Fruit fly (Drosophila melanogaster): ENCODE measurements around the gene CAH2.

Gene CAH2

DNA sequence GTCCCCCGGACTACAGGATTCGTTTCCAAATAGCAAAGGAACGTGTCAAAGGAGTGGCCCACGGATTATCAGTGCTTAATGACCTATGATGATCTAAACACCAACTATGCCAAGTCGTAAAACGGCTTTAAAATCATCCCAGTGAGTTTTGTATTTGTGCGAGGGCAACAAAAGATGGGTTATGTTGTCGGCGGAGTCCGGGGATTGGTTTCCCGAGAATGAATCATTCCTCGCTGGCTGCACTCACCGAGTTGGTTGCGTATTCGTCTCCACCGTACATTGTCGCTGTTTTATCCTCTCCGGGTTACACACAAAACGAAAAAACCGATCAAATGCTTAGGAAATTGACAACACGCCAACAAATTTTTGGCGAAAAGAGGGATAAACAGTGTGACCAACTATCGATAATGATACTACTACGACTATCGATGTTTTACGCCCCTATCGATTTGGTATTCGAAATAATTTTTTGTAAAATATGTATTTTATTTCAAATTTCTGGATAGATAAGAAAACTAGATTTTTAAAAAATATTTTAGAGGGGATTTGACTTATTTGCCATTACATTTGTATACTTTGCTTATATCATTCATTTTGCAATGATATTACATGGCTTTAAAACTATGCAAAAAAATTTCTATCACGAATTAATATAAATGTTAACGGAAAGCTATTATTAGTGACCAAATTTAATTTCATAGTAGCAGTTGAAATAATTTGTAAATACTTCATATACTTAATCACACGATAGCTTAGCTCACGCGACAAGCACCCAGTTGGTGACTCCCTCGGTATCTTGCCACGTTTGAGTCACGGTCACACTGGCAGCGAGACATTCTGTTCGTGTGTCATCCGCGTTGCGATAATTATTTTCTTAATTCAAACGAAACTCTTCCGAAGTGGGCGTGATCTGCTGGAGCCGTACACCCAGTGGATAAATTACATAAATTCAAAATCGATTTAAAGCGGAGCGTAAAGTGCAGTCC is 31.4 kb upstream of the CAH2 start, which contains the start of the genes eIF3l and Nrx-IV (continued):
- TF ChIP-seq CG2116 (GFP tag; optimal IDR thresholded peaks at IDR 0.05) (peak; percentile 47), z (GFP tag; IDR thresholded peaks at IDR 0.05) (no peak), CG6683 (GFP tag; optimal IDR thresholded peaks at IDR 0.05) (no peak), CG1233 (GFP tag; optimal IDR thresholded peaks at IDR 0.05) (no peak), CG9437 (GFP tag; optimal IDR thresholded peaks at IDR 0.05) (peak; percentile 30), Eip74EF (GFP tag; optimal IDR thresholded peaks at IDR 0.05) (no peak), CG7839 (tag; optimal IDR thresholded peaks at IDR 0.05) (no peak), abd-A (tag; optimal IDR thresholded peaks at IDR 0.05) (no peak), Bgb (GFP tag; IDR thresholded peaks at IDR 0.05; ENCODE audit: partially characterized antibody) (peak; percentile 40; the same call in 1 of the 2 replicates), stwl (tag; optimal IDR thresholded peaks at IDR 0.05) (peak; percentile 35), CG4360 (GFP tag; IDR thresholded peaks at IDR 0.05) (0 out of 2 replicates have a peak, but pooled peaks have one; percentile 6), zfh2 (GFP tag; optimal IDR thresholded peaks at IDR 0.05) (no peak), HLHmδ (GFP tag; optimal IDR thresholded peaks at IDR 0.05) (peak; percentile 39), Hr39 (optimal IDR thresholded peaks at IDR 0.05) (no peak), cas (GFP tag; IDR thresholded peaks at IDR 0.05) (no peak), CG11504 (tag; optimal IDR thresholded peaks at IDR 0.05) (no peak), p53 (GFP tag; optimal IDR thresholded peaks at IDR 0.05) (no peak), emc (GFP tag; optimal IDR thresholded peaks at IDR 0.05) (no peak), inv (GFP tag; IDR thresholded peaks at IDR 0.05; ENCODE audit: partially characterized antibody) (peak; percentile 72), pfk (GFP tag; optimal IDR thresholded peaks at IDR 0.05) (no peak), Hr78 (GFP tag; optimal IDR thresholded peaks at IDR 0.05) (no peak), Awh (GFP tag; IDR thresholded peaks at IDR 0.05) (no peak), h (optimal IDR thresholded peaks at IDR 0.05) (no peak), lab (GFP tag; optimal IDR thresholded peaks at IDR 0.05) (no peak), Dll (GFP tag; IDR thresholded peaks at IDR 0.05; ENCODE audit: partially characterized antibody) (peak; percentile 83), CG17612 (GFP tag; IDR thresholded peaks at IDR 0.05) (no peak), Lpt (GFP tag; optimal IDR thresholded peaks at IDR 0.05) (no peak), dpn (GFP tag; optimal IDR thresholded peaks at IDR 0.05) (no peak), Tbp (GFP tag; optimal IDR thresholded peaks at IDR 0.05) (no peak), CG7963 (GFP tag; IDR thresholded peaks at IDR 0.05; ENCODE audit: partially characterized antibody) (peak; percentile 4; the same call in 1 of the 3 replicates), CG4617 (GFP tag; optimal IDR thresholded peaks at IDR 0.05; ENCODE audit: borderline replicate concordance) (peak; percentile 47), CG34224 (GFP tag; IDR thresholded peaks at IDR 0.05; ENCODE audit: partially characterized antibody) (peak; percentile 41; the same call in 2 of the 3 replicates), Xbp1 (GFP tag; optimal IDR thresholded peaks at IDR 0.05) (no peak), Med (GFP tag) (peak; percentile 65), CG10366 (GFP tag; IDR thresholded peaks at IDR 0.05) (no peak), CG2678 (tag; optimal IDR thresholded peaks at IDR 0.05) (no peak), CG17829 (tag; optimal IDR thresholded peaks at IDR 0.05) (no peak), gt (GFP tag; IDR thresholded peaks at IDR 0.05) (no peak), vvl (GFP tag; IDR thresholded peaks at IDR 0.05) (no peak), CG15601 (tag; optimal IDR thresholded peaks at IDR 0.05) (no peak), Sox100B (GFP tag; optimal IDR thresholded peaks at IDR 0.05) (no peak), gcm (GFP tag; optimal IDR thresholded peaks at IDR 0.05) (no peak), Oli (tag; optimal IDR thresholded peaks at IDR 0.05) (no peak), NC2β (GFP tag; optimal IDR thresholded peaks at IDR 0.05) (no peak), CG9797 (GFP tag; optimal IDR thresholded peaks at IDR 0.05) (peak; percentile 77), CG10267 (tag; optimal IDR thresholded peaks at IDR 0.05) (peak; percentile 31), CG17328 (GFP tag; IDR thresholded peaks at IDR 0.05) (no peak), Fer2 (tag; optimal IDR thresholded peaks at IDR 0.05) (no peak)
